Fruit fly (Drosophila melanogaster): ENCODE data around the gene t-cup.

dm6 chr2L:12508054-12508577 is 11.0 kb upstream of the t-cup start:
- TF ChIP-seq CG14711 (tag; optimal IDR thresholded peaks at IDR 0.05) (no peak), ovo (GFP tag; optimal IDR thresholded peaks at IDR 0.05) (no peak), toe (GFP tag; optimal IDR thresholded peaks at IDR 0.05) (no peak), cnc (optimal IDR thresholded peaks at IDR 0.05) (no peak), CG5204 (GFP tag; optimal IDR thresholded peaks at IDR 0.05) (no peak), pad (GFP tag; optimal IDR thresholded peaks at IDR 0.05) (no peak), cic (GFP tag; optimal IDR thresholded peaks at IDR 0.05) (no peak), Mnt (GFP tag; optimal IDR thresholded peaks at IDR 0.05) (no peak), CG7101 (tag; optimal IDR thresholded peaks at IDR 0.05) (no peak), Clk (GFP tag; optimal IDR thresholded peaks at IDR 0.05) (no peak), bab1 (GFP tag; optimal IDR thresholded peaks at IDR 0.05) (no peak), Hr96 (GFP tag; optimal IDR thresholded peaks at IDR 0.05) (no peak), CG33017 (tag; optimal IDR thresholded peaks at IDR 0.05) (no peak), Crg-1 (GFP tag; optimal IDR thresholded peaks at IDR 0.05) (no peak)

Measured in whole organism, adult.